Worm (Caenorhabditis elegans) whole organism, L4 larva: ENCODE measurements around the gene oig-1.

Experiments
- F37D6.2 ChIP-seq: sonication (generic microtip); optimal IDR thresholded peaks from 2 replicates; lab custom pipeline; 2016; ENCODE audit warnings: mild to moderate bottlenecking, missing genetic modification characterization, missing compliant biosample characterization
- F49E8.2 ChIP-seq: sonication (generic microtip); optimal IDR thresholded peaks from 2 replicates; lab custom pipeline; 2016; ENCODE audit warnings: missing compliant biosample characterization, mild to moderate bottlenecking, missing genetic modification characterization, borderline replicate concordance
- R02D3.7 ChIP-seq: fragments of 150-350 bp; sonication (generic microtip); optimal IDR thresholded peaks from 3 replicates; lab custom pipeline; 2014; ENCODE audit warnings: missing biosample characterization, missing genetic modification characterization
- T20F7.1 ChIP-seq: fragments of 200-800 bp; sonication (Bioruptor generic); optimal IDR thresholded peaks from 2 replicates; lab custom pipeline; 2018; ENCODE audit warnings: mild to moderate bottlenecking, missing genetic modification characterization, missing compliant biosample characterization
- T26A8.4 ChIP-seq: fragments of 200-800 bp; sonication (Bioruptor generic); IDR thresholded peaks from 2 replicates; pipeline ENCODE4 v1.3.6; 2022; ENCODE audit warnings: missing genetic modification characterization, missing compliant biosample characterization
- aha-1 ChIP-seq: fragments of 150-350 bp; peaks from one replicate; lab custom pipeline; 2014; ENCODE audit warnings: missing biosample characterization, missing genetic modification characterization
- aly-2 ChIP-seq: sonication (generic microtip); optimal IDR thresholded peaks from 2 replicates; lab custom pipeline; 2018; ENCODE audit warnings: missing biosample characterization, missing genetic modification characterization
- ceh-28 ChIP-seq: fragments of 150-350 bp; optimal IDR thresholded peaks from 2 replicates; lab custom pipeline; 2014; ENCODE audit warnings: missing biosample characterization, missing genetic modification reagents, missing genetic modification characterization
- ceh-32 ChIP-seq: sonication (generic microtip); optimal IDR thresholded peaks from 2 replicates; lab custom pipeline; 2016; ENCODE audit warnings: mild to moderate bottlenecking, missing genetic modification characterization, missing compliant biosample characterization; ENCODE audit not compliant: poor library complexity
- ceh-62 ChIP-seq: sonication (generic microtip); optimal IDR thresholded peaks from 2 replicates; lab custom pipeline; 2017; ENCODE audit warnings: missing biosample characterization, missing genetic modification characterization
- dmd-6 ChIP-seq: fragments of 200-800 bp; sonication (Bioruptor generic); IDR thresholded peaks from 2 replicates; pipeline ENCODE4 v1.3.6; 2022; ENCODE audit warnings: missing genetic modification reagents, missing genetic modification characterization, missing compliant biosample characterization
- dmd-8 ChIP-seq: fragments of 200-800 bp; sonication (Bioruptor generic); IDR thresholded peaks from 2 replicates; pipeline ENCODE4 v1.3.6; 2022; ENCODE audit warnings: missing genetic modification characterization, missing compliant biosample characterization
- fkh-10 ChIP-seq: fragments of 150-350 bp; optimal IDR thresholded peaks from 2 replicates; lab custom pipeline; 2014; ENCODE audit warnings: missing biosample characterization, missing genetic modification reagents, missing genetic modification characterization
- fos-1 ChIP-seq: fragments of 150-350 bp; optimal IDR thresholded peaks from 2 replicates; lab custom pipeline; 2014; ENCODE audit warnings: missing biosample characterization, missing genetic modification characterization
- gei-8 ChIP-seq: fragments of 200-800 bp; sonication (Bioruptor generic); optimal IDR thresholded peaks from 2 replicates; lab custom pipeline; 2018; ENCODE audit warnings: mild to moderate bottlenecking, missing genetic modification characterization, missing compliant biosample characterization
- hlh-11 ChIP-seq: fragments of 200-800 bp; sonication (Bioruptor generic); optimal IDR thresholded peaks from 2 replicates; lab custom pipeline; 2018; ENCODE audit warnings: mild to moderate bottlenecking, missing genetic modification characterization, missing compliant biosample characterization
- hlh-30 ChIP-seq: sonication (generic microtip); optimal IDR thresholded peaks from 2 replicates; lab custom pipeline; 2017; ENCODE audit warnings: antibody characterized with exemption, mild to moderate bottlenecking, missing genetic modification characterization, missing compliant biosample characterization; ENCODE audit not compliant: insufficient read depth
- hmg-1.1 ChIP-seq: fragments of 200-800 bp; sonication (Bioruptor generic); IDR thresholded peaks from 2 replicates; pipeline ENCODE4 v1.3.6; 2022; ENCODE audit warnings: missing genetic modification reagents, missing genetic modification characterization, missing compliant biosample characterization
- jun-1 ChIP-seq: fragments of 150-350 bp; optimal IDR thresholded peaks from 2 replicates; lab custom pipeline; 2014; ENCODE audit warnings: missing biosample characterization, missing genetic modification reagents, missing genetic modification characterization
- lin-1 ChIP-seq: fragments of 200-800 bp; sonication (Bioruptor generic); IDR thresholded peaks from 2 replicates; pipeline ENCODE4 v1.3.6; 2022; ENCODE audit warnings: missing genetic modification reagents, missing genetic modification characterization, missing compliant biosample characterization
- lsy-2 ChIP-seq, 2 experiments: fragments of 150-350 bp in 1 of 2; sonication (generic microtip) in 1 of 2; optimal IDR thresholded peaks; 2 replicates each; lab custom pipeline; 2014 to 2017; ENCODE audit warnings: missing biosample characterization in 2 of 2, missing genetic modification characterization in 2 of 2
- mdt-29 ChIP-seq: fragments of 200-800 bp; sonication (Bioruptor generic); IDR thresholded peaks from 2 replicates; pipeline ENCODE4 v1.3.6; 2022; ENCODE audit warnings: missing genetic modification reagents, missing genetic modification characterization, missing compliant biosample characterization
- mep-1 ChIP-seq: fragments of 150-350 bp; sonication (generic microtip); optimal IDR thresholded peaks from 3 replicates; lab custom pipeline; 2014; ENCODE audit warnings: missing biosample characterization, missing genetic modification characterization
- mxl-2 ChIP-seq: fragments of 200-800 bp; sonication (Bioruptor generic); conservative IDR thresholded peaks from 2 replicates; pipeline ENCODE4 v1.3.6; 2022; ENCODE audit warnings: missing genetic modification reagents, missing genetic modification characterization, missing compliant biosample characterization
- mxl-3 ChIP-seq: fragments of 200-800 bp; sonication (Bioruptor generic); optimal IDR thresholded peaks from 2 replicates; lab custom pipeline; 2018; ENCODE audit warnings: mild to moderate bottlenecking, missing genetic modification characterization, missing compliant biosample characterization
- nhr-102 ChIP-seq: sonication (generic microtip); optimal IDR thresholded peaks from 2 replicates; lab custom pipeline; 2016; ENCODE audit warnings: mild to moderate bottlenecking, missing genetic modification characterization, moderate library complexity, missing compliant biosample characterization
- nhr-28 ChIP-seq: fragments of 150-350 bp; optimal IDR thresholded peaks from 2 replicates; lab custom pipeline; 2014; ENCODE audit warnings: missing biosample characterization, missing genetic modification characterization
- nhr-42 ChIP-seq: fragments of 200-800 bp; sonication (Bioruptor generic); IDR thresholded peaks from 2 replicates; pipeline ENCODE4 v1.3.6; 2022; ENCODE audit warnings: missing genetic modification characterization, missing compliant biosample characterization
- nhr-48 ChIP-seq: sonication (generic microtip); optimal IDR thresholded peaks from 2 replicates; lab custom pipeline; 2016; ENCODE audit warnings: mild to moderate bottlenecking, missing genetic modification characterization, missing compliant biosample characterization
- php-3 ChIP-seq: fragments of 200-800 bp; sonication (Bioruptor generic); IDR thresholded peaks from 2 replicates; pipeline ENCODE4 v1.3.6; 2022; ENCODE audit warnings: missing genetic modification reagents, missing genetic modification characterization, missing compliant biosample characterization
- pqm-1 ChIP-seq: sonication (generic microtip); optimal IDR thresholded peaks from 2 replicates; lab custom pipeline; 2017; ENCODE audit warnings: missing biosample characterization, missing genetic modification characterization
- rbr-2 ChIP-seq: sonication (generic microtip); optimal IDR thresholded peaks from 2 replicates; lab custom pipeline; 2016; ENCODE audit warnings: missing genotype, missing genetic modification characterization, missing compliant biosample characterization
- saeg-2 ChIP-seq: fragments of 200-800 bp; sonication (Bioruptor generic); IDR thresholded peaks from 2 replicates; pipeline ENCODE4 v1.3.6; 2022; ENCODE audit warnings: missing genetic modification reagents, missing genetic modification characterization, missing compliant biosample characterization
- set-16 ChIP-seq: fragments of 200-800 bp; sonication (Bioruptor generic); IDR thresholded peaks from 2 replicates; pipeline ENCODE4 v1.3.6; 2022; ENCODE audit warnings: missing genetic modification reagents, missing genetic modification characterization, missing compliant biosample characterization
- snpc-4 ChIP-seq: fragments of 150-350 bp; optimal IDR thresholded peaks from 2 replicates; lab custom pipeline; 2014; ENCODE audit warnings: missing biosample characterization, missing genetic modification characterization
- spr-1 ChIP-seq: sonication (generic microtip); optimal IDR thresholded peaks from 2 replicates; lab custom pipeline; 2016; ENCODE audit warnings: mild to moderate bottlenecking, missing genetic modification characterization, missing compliant biosample characterization
- unc-130 ChIP-seq: sonication (generic microtip); optimal IDR thresholded peaks from 2 replicates; lab custom pipeline; 2016; ENCODE audit warnings: missing genetic modification reagents, missing genetic modification characterization, missing compliant biosample characterization
- unc-62 ChIP-seq, 3 experiments: fragments of 150-350 bp in 1 of 3; sonication (generic microtip); optimal IDR thresholded peaks in 2 of 3; peaks in 1 of 3; 1 replicate in 1 of 3; 2 replicates in 2 of 3; lab custom pipeline; 2014 to 2017; ENCODE audit warnings: missing biosample characterization in 3 of 3, missing genetic modification characterization in 3 of 3, missing genetic modification reagents in 3 of 3, missing genotype in 1 of 3
- vab-7 ChIP-seq: fragments of 200-800 bp; sonication (Bioruptor generic); IDR thresholded peaks from 2 replicates; pipeline ENCODE4 v1.3.6; 2022; ENCODE audit warnings: missing genetic modification reagents, missing genetic modification characterization, missing compliant biosample characterization
- ztf-11 ChIP-seq: fragments of 150-350 bp; optimal IDR thresholded peaks from 2 replicates; lab custom pipeline; 2014; ENCODE audit warnings: missing biosample characterization, missing genetic modification characterization

The oig-1 gene

ce11 chrIII:6482918-6483317 is 42.5 kb downstream of the oig-1 start, which contains the start of gene chtb-2:
chtb-2 (plus strand) TSS chrIII:6483218.
- TF ChIP-seq aha-1 (no peak), jun-1 (tag; lab: Kevin White, UChicago) (no peak), mep-1 (tag; lab: Kevin White, UChicago) (no peak), T26A8.4 (GFP tag; lab: Robert Waterston, UW) (no peak), nhr-42 (GFP tag; lab: Robert Waterston, UW) (no peak), saeg-2 (GFP tag; lab: Robert Waterston, UW) (no peak), T20F7.1 (GFP tag; lab: Kevin White, UChicago) (no peak), R02D3.7 (tag; lab: Kevin White, UChicago) (no peak), ceh-62 (tag; lab: Kevin White, UChicago) (no peak), snpc-4 (tag; lab: Kevin White, UChicago) (no peak), fkh-10 (no peak), ceh-32 (tag; lab: Kevin White, UChicago) (no peak), F37D6.2 (no peak), nhr-48 (no peak), set-16 (GFP tag; lab: Robert Waterston, UW) (no peak), fos-1 (no peak), lin-1 (GFP tag; lab: Robert Waterston, UW) (no peak), php-3 (GFP tag; lab: Robert Waterston, UW) (no peak)

ce11 chrIII:6479439-6479838 is 46.0 kb downstream of the oig-1 start:
- TF ChIP-seq aha-1 (peak; percentile 93), dmd-6 (GFP tag; lab: Robert Waterston, UW) (no peak), hmg-1.1 (GFP tag; lab: Robert Waterston, UW) (no peak), unc-62 (GFP tag; optimal IDR thresholded peaks at IDR 0.05 in 1 of 2; lab: Kevin White, UChicago) (no peak), unc-62 (tag; optimal IDR thresholded peaks at IDR 0.05; lab: Kevin White, UChicago) (no peak), F49E8.2 (tag; lab: Kevin White, UChicago) (no peak), F37D6.2 (no peak), lsy-2 (tag; optimal IDR thresholded peaks at IDR 0.05; lab: Kevin White, UChicago) (no peak)
- TF ChIP-seq, all 104 proteins: peak for 1

DNA sequence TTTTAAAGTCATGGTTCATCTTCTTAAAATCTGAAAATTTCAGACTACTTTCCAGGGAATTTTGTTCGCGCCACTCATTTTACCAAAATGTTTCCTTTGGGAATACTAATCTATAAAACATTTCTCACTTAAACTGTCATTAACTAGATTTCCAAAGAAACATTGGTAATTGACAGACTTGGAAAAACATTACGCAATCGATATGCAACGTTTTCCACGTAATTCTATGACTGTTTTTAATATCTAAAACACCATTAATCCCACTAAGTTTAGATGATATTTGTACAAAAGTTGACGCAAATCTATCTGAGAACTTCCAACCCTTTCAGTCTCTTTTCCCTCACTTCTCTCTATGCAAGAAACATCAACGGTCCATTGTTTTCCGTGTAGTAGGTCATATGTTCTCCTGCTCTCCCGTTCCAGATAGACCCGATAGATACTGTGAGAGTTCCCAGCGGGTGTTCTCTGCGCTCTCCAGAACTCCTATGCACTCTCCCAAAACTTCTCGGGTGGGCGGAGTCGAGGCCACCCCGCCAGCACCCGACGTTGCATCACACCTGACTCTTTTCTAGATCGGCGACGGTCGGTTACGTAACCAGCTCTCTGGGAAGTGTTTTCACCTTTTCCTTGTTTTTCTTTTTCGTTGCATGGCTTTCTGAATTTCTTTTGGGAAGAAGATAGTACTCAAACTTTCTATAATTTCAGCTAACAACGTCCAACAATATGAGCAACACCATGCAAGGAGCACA is 47.0 kb downstream of the oig-1 start, which contains the start of gene zip-8:
zip-8 (plus strand) TSS at position 700 of the 749 bp plus-strand sequence.
- TF ChIP-seq set-16 (GFP tag; lab: Robert Waterston, UW) (peak; percentile 66), aha-1 (peak; percentile 71), aly-2 (tag; lab: Kevin White, UChicago) (no peak)
- TF ChIP-seq, all 104 proteins: peak for 2

DNA sequence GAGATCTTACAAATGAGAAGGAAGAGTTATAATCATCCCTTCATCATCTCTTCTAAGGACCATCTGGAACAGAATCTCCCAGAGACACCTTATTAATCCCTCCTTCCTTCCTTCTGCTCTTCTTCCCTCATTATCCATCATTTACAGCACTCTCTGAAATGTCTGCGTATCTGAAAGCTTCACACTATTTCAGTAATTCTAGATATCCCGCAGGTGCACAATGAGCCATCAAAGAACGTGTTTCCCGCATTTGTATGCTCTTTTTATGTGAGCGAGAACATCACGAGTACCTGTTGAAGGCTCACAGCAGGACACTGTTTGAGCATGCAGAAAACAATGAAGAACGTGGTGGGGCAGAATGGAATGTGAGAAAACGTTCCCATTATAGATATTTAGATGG is 49.1 kb downstream of the oig-1 start:
- TF ChIP-seq pqm-1 (no peak), gei-8 (GFP tag; lab: Kevin White, UChicago) (no peak), ceh-62 (tag; lab: Kevin White, UChicago) (no peak), dmd-8 (GFP tag; lab: Robert Waterston, UW) (no peak), mxl-3 (GFP tag; lab: Kevin White, UChicago) (no peak), ceh-28 (tag; lab: Kevin White, UChicago) (no peak), ztf-11 (tag; lab: Kevin White, UChicago) (no peak), T26A8.4 (GFP tag; lab: Robert Waterston, UW) (no peak), unc-130 (GFP tag; lab: Kevin White, UChicago) (no peak), hlh-30 (tag; lab: Kevin White, UChicago) (no peak), vab-7 (GFP tag; lab: Robert Waterston, UW) (no peak), spr-1 (no peak), F49E8.2 (tag; lab: Kevin White, UChicago) (no peak), hlh-11 (tag; lab: Kevin White, UChicago) (no peak), nhr-28 (tag; lab: Kevin White, UChicago) (no peak), lsy-2 (tag; optimal IDR thresholded peaks at IDR 0.05; lab: Kevin White, UChicago) (no peak), mxl-2 (GFP tag; lab: Robert Waterston, UW) (no peak), mdt-29 (GFP tag; lab: Robert Waterston, UW) (no peak), rbr-2 (tag; lab: Kevin White, UChicago) (no peak), nhr-102 (tag; lab: Kevin White, UChicago) (no peak)
